Worm (Caenorhabditis elegans): ENCODE measurements around the gene F58G1.2.

The F58G1.2 gene

ce11 chrII:12918960-12919553 is at the start of gene F58G1.2, which contains the start of gene wago-4:
Gene F58G1.2, minus strand, starts transcription at chrII:12919010.
Gene wago-4, plus strand, starts transcription at chrII:12919551.
- TF ChIP-seq flt-1 (GFP tag; IDR thresholded peaks at IDR 0.05) (no peak), ztf-29 (GFP tag; IDR thresholded peaks at IDR 0.05) (no peak), cog-1 (tag; optimal IDR thresholded peaks at IDR 0.05) (no peak), med-1 (GFP tag; optimal IDR thresholded peaks at IDR 0.05; ENCODE audit: insufficient read depth) (no peak), T22C8.4 (GFP tag; IDR thresholded peaks at IDR 0.05) (no peak), tab-1 (GFP tag; IDR thresholded peaks at IDR 0.05) (no peak), klf-2 (GFP tag; conservative IDR thresholded peaks at IDR 0.05) (no peak), ref-1 (GFP tag; conservative IDR thresholded peaks at IDR 0.05) (no peak), ztf-23 (GFP tag; IDR thresholded peaks at IDR 0.05) (no peak)

DNA sequence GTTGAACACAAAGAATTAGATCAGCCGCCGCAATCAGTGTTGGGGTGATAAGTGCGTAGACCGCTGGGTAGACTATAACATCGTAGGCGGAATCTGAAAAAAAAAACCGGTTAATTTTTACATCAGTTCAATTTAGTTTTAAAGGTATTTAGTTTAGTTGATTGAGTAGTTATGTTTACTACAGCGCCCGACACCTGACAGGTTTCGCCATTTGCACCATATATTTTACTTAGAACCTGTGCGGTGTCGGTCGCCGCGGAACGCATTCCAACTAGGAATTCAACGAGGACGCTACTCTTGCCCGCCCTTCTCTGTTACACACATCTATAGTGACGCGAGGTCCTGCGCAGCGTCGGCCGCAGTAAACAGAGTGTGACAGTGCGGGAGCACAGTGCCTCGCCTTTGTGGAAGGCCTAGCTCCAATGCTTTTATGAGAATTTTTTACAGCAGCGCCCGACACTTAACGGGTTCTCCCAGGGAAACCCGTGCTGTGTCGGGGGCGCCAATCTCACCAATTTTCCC is 49.7 kb upstream of the F58G1.2 start:
- no peak for TF ChIP-seq ztf-29 (GFP tag; IDR thresholded peaks at IDR 0.05)
- TF ChIP-seq flt-1 (GFP tag; IDR thresholded peaks at IDR 0.05), result no peak
- TF ChIP-seq T22C8.4 (GFP tag; IDR thresholded peaks at IDR 0.05), result no peak
- TF ChIP-seq med-1 (GFP tag; optimal IDR thresholded peaks at IDR 0.05; ENCODE audit: insufficient read depth), result no peak
- no peak for TF ChIP-seq klf-2 (GFP tag; conservative IDR thresholded peaks at IDR 0.05)

DNA sequence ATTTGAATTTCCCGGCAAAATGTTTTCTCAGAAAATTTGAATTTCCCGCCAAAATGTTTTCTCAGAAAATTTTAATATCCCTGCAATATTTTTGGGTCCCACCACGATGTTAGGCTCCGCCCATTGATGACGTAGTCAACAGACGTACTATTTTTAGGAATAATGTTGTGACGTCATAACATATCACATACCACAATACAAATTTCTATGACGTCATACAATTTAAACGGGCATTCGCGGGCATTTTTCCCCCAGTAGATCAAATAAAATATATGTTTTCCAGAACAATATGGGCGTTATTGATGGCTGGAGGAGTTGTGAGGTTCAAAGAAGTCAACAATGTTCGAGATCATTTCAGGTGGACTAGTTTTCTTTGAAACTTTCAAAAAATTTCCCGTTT is 47.5 kb upstream of the F58G1.2 start:
- TF ChIP-seq cog-1 (tag; optimal IDR thresholded peaks at IDR 0.05) (no peak), ztf-29 (GFP tag; IDR thresholded peaks at IDR 0.05) (no peak), flt-1 (GFP tag; IDR thresholded peaks at IDR 0.05) (no peak), ztf-23 (GFP tag; IDR thresholded peaks at IDR 0.05) (no peak), T22C8.4 (GFP tag; IDR thresholded peaks at IDR 0.05) (no peak), klf-2 (GFP tag; conservative IDR thresholded peaks at IDR 0.05) (no peak), med-1 (GFP tag; optimal IDR thresholded peaks at IDR 0.05; ENCODE audit: insufficient read depth) (no peak), tab-1 (GFP tag; IDR thresholded peaks at IDR 0.05) (no peak), ref-1 (GFP tag; conservative IDR thresholded peaks at IDR 0.05) (no peak)

ce11 chrII:12965589-12965988 is 46.8 kb upstream of the F58G1.2 start:
- TF ChIP-seq ztf-23 (GFP tag; IDR thresholded peaks at IDR 0.05), result no peak
- no peak for TF ChIP-seq med-1 (GFP tag; optimal IDR thresholded peaks at IDR 0.05; ENCODE audit: insufficient read depth)
- TF ChIP-seq ztf-29 (GFP tag; IDR thresholded peaks at IDR 0.05), result no peak
- no peak for TF ChIP-seq tab-1 (GFP tag; IDR thresholded peaks at IDR 0.05)
- no peak for TF ChIP-seq ref-1 (GFP tag; conservative IDR thresholded peaks at IDR 0.05)
- no peak for TF ChIP-seq T22C8.4 (GFP tag; IDR thresholded peaks at IDR 0.05)
- no peak for TF ChIP-seq klf-2 (GFP tag; conservative IDR thresholded peaks at IDR 0.05)

ce11 chrII:12965538-12965588 is 46.6 kb upstream of the F58G1.2 start, which contains the start of gene ptr-18:
Gene ptr-18, plus strand, starts transcription at chrII:12965546.
- TF ChIP-seq ztf-23 (GFP tag; IDR thresholded peaks at IDR 0.05), result no peak
- no peak for TF ChIP-seq ref-1 (GFP tag; conservative IDR thresholded peaks at IDR 0.05)
- TF ChIP-seq ztf-29 (GFP tag; IDR thresholded peaks at IDR 0.05), result no peak
- no peak for TF ChIP-seq tab-1 (GFP tag; IDR thresholded peaks at IDR 0.05)
- no peak for TF ChIP-seq med-1 (GFP tag; optimal IDR thresholded peaks at IDR 0.05; ENCODE audit: insufficient read depth)
- no peak for TF ChIP-seq klf-2 (GFP tag; conservative IDR thresholded peaks at IDR 0.05)
- no peak for TF ChIP-seq cog-1 (tag; optimal IDR thresholded peaks at IDR 0.05)
- no peak for TF ChIP-seq T22C8.4 (GFP tag; IDR thresholded peaks at IDR 0.05)
- TF ChIP-seq flt-1 (GFP tag; IDR thresholded peaks at IDR 0.05), result no peak

DNA sequence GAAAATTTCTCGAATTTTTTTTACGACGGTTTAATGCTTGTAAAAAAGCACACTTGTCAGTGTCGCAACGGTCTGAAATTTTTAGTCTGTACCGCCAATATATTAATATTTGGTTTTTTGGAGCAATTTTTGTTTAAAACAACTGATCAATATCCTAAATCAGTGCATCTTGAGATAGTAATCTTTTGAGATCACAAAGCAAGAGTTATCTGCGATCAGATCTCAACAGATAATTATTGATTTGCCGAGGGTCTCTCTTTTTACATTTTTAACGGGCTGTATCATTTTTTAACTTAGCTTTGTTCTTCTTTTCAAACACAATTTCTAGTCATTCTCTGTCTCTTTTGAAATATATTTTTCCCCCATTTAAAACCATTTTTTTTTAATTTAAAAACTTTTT is 46.3 kb upstream of the F58G1.2 start:
- TF ChIP-seq ref-1 (GFP tag; conservative IDR thresholded peaks at IDR 0.05), result no peak
- no peak for TF ChIP-seq med-1 (GFP tag; optimal IDR thresholded peaks at IDR 0.05; ENCODE audit: insufficient read depth)
- TF ChIP-seq cog-1 (tag; optimal IDR thresholded peaks at IDR 0.05), result no peak
- no peak for TF ChIP-seq ztf-23 (GFP tag; IDR thresholded peaks at IDR 0.05)
- TF ChIP-seq klf-2 (GFP tag; conservative IDR thresholded peaks at IDR 0.05), result no peak

- TF ChIP-seq T22C8.4 (GFP tag; IDR thresholded peaks at IDR 0.05), result no peak
- TF ChIP-seq ref-1 (GFP tag; conservative IDR thresholded peaks at IDR 0.05), result no peak
- TF ChIP-seq ztf-23 (GFP tag; IDR thresholded peaks at IDR 0.05), result no peak
- no peak for TF ChIP-seq tab-1 (GFP tag; IDR thresholded peaks at IDR 0.05)
- TF ChIP-seq med-1 (GFP tag; optimal IDR thresholded peaks at IDR 0.05; ENCODE audit: insufficient read depth), result no peak
- no peak for TF ChIP-seq klf-2 (GFP tag; conservative IDR thresholded peaks at IDR 0.05)
- no peak for TF ChIP-seq ztf-29 (GFP tag; IDR thresholded peaks at IDR 0.05)
- TF ChIP-seq cog-1 (tag; optimal IDR thresholded peaks at IDR 0.05), result no peak
- no peak for TF ChIP-seq flt-1 (GFP tag; IDR thresholded peaks at IDR 0.05)
These were observed 42.9 kb upstream of the F58G1.2 start for ce11 chrII:12961743-12962142.

DNA sequence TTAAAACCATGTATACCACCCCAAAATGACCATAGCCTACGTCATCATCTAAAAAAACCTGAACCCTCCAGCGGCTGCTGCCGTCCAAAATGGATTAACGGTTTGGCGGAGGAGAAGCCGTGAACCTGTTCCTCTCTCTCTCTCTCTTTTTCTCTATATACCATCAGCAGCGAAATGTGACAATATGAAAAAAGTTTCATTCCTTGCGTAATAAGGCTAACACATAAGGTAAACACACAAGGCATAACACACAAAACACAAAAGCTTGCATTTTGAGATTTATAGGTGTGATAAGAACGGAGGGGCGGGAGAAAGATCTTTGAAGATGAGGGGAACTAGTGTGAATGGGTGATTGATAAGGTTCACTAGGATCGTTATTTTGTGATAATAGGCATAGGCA is 42.5 kb upstream of the F58G1.2 start:
- TF ChIP-seq ref-1 (GFP tag; conservative IDR thresholded peaks at IDR 0.05) (no peak), klf-2 (GFP tag; conservative IDR thresholded peaks at IDR 0.05) (no peak), ztf-29 (GFP tag; IDR thresholded peaks at IDR 0.05) (no peak)

- TF ChIP-seq med-1 (GFP tag; optimal IDR thresholded peaks at IDR 0.05; ENCODE audit: insufficient read depth) (no peak), ref-1 (GFP tag; conservative IDR thresholded peaks at IDR 0.05) (no peak), cog-1 (tag; optimal IDR thresholded peaks at IDR 0.05) (no peak), ztf-23 (GFP tag; IDR thresholded peaks at IDR 0.05) (no peak), klf-2 (GFP tag; conservative IDR thresholded peaks at IDR 0.05) (no peak), ztf-29 (GFP tag; IDR thresholded peaks at IDR 0.05) (no peak), tab-1 (GFP tag; IDR thresholded peaks at IDR 0.05) (no peak), T22C8.4 (GFP tag; IDR thresholded peaks at IDR 0.05) (no peak), flt-1 (GFP tag; IDR thresholded peaks at IDR 0.05) (no peak)
These were observed 41.4 kb upstream of the F58G1.2 start for ce11 chrII:12960206-12960605.

DNA sequence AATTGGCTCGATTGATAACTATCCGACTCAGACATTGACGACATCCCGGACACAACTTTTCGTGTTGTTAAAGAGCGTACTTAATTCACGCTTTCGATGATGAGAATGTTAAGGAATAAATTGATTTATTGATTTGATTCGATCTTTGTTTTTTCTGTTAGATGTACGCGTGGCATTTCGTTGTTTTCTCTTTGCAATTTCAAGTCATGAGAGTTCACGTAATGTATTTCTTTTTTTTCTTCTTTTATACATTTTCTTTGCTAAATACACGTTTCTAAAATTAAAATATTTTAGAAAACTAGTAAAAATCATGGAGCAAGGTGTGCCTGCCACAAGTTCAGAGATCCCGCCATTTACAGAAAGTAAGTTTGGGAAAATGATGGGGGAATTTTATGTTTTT is 35.9 kb upstream of the F58G1.2 start, which contains the start of the genes Y38F1A.1 and Y38F1A.2:
Gene Y38F1A.1, minus strand, starts transcription at position 101 of the 400 bp plus-strand sequence.
Gene Y38F1A.2, plus strand, starts transcription at position 289 of the 400 bp plus-strand sequence.
- TF ChIP-seq klf-2 (GFP tag; conservative IDR thresholded peaks at IDR 0.05) (no peak), ztf-29 (GFP tag; IDR thresholded peaks at IDR 0.05) (no peak), ref-1 (GFP tag; conservative IDR thresholded peaks at IDR 0.05) (no peak), flt-1 (GFP tag; IDR thresholded peaks at IDR 0.05) (no peak), tab-1 (GFP tag; IDR thresholded peaks at IDR 0.05) (no peak), med-1 (GFP tag; optimal IDR thresholded peaks at IDR 0.05; ENCODE audit: insufficient read depth) (no peak), cog-1 (tag; optimal IDR thresholded peaks at IDR 0.05) (no peak), ztf-23 (GFP tag; IDR thresholded peaks at IDR 0.05) (no peak), T22C8.4 (GFP tag; IDR thresholded peaks at IDR 0.05) (no peak)

Data from whole organism, midembryonic.